Worm (Caenorhabditis elegans) whole organism, L4 larva: ENCODE data around the gene npp-10.
A peak's percentile ranks its signal among the peaks of the same experiment; 100 is the strongest.

ENCODE experiments used
- F26F4.8 ChIP-seq: fragments of 200-800 bp; sonication (Bioruptor generic); conservative IDR thresholded peaks from 2 replicates; pipeline ENCODE4 v1.3.6; 2022; ENCODE audit warnings: missing genetic modification characterization, missing compliant biosample characterization
- F44E2.7 ChIP-seq: fragments of 200-800 bp; sonication (Bioruptor generic); IDR thresholded peaks from 2 replicates; pipeline ENCODE4 v2.1.2; 2022; ENCODE audit warnings: missing genetic modification characterization, missing compliant biosample characterization
- T20F7.1 ChIP-seq: fragments of 200-800 bp; sonication (Bioruptor generic); optimal IDR thresholded peaks from 2 replicates; lab custom pipeline; 2018; ENCODE audit warnings: mild to moderate bottlenecking, missing genetic modification characterization, missing compliant biosample characterization
- T26A8.4 ChIP-seq: fragments of 200-800 bp; sonication (Bioruptor generic); IDR thresholded peaks from 2 replicates; pipeline ENCODE4 v1.3.6; 2022; ENCODE audit warnings: missing genetic modification characterization, missing compliant biosample characterization
- Y105C5A.15 ChIP-seq: fragments of 200-800 bp; sonication (Bioruptor generic); IDR thresholded peaks from 2 replicates; pipeline ENCODE4 v1.3.6; 2022; ENCODE audit warnings: missing genetic modification characterization, missing compliant biosample characterization
- Y5F2A.4 ChIP-seq: fragments of 200-800 bp; sonication (Bioruptor generic); optimal IDR thresholded peaks from 2 replicates; lab custom pipeline; 2018; ENCODE audit warnings: mild to moderate bottlenecking, missing genetic modification characterization, missing compliant biosample characterization
- ZK337.2 ChIP-seq: fragments of 200-800 bp; sonication (Bioruptor generic); IDR thresholded peaks from 2 replicates; pipeline ENCODE4 v1.3.6; 2022; ENCODE audit warnings: missing genetic modification reagents, missing genetic modification characterization, missing compliant biosample characterization
- ZK546.5 ChIP-seq, 2 experiments: sonication (generic microtip); optimal IDR thresholded peaks; 2 replicates each; lab custom pipeline; 2017; ENCODE audit warnings: missing biosample characterization in 2 of 2, missing genetic modification characterization in 2 of 2
- attf-4 ChIP-seq: sonication (generic microtip); optimal IDR thresholded peaks from 3 replicates; lab custom pipeline; 2017; ENCODE audit warnings: missing biosample characterization, missing genetic modification characterization
- ceh-20 ChIP-seq: fragments of 200-800 bp; sonication (Bioruptor generic); IDR thresholded peaks from 2 replicates; pipeline ENCODE4 v1.3.6; 2022; ENCODE audit warnings: missing genetic modification reagents, missing genetic modification characterization, missing compliant biosample characterization
- ces-1 ChIP-seq: fragments of 150-350 bp; sonication (generic microtip); optimal IDR thresholded peaks from 4 replicates; lab custom pipeline; 2014; ENCODE audit warnings: missing biosample characterization, missing genetic modification reagents, missing genetic modification characterization
- ctbp-1 ChIP-seq: fragments of 200-800 bp; sonication (Bioruptor generic); IDR thresholded peaks from 2 replicates; pipeline ENCODE4 v1.3.6; 2022; ENCODE audit warnings: missing genetic modification reagents, missing genetic modification characterization, missing compliant biosample characterization
- daf-19 ChIP-seq: fragments of 200-800 bp; sonication (Bioruptor generic); conservative IDR thresholded peaks from 2 replicates; pipeline ENCODE4 v1.3.6; 2022; ENCODE audit warnings: missing genetic modification characterization, missing compliant biosample characterization
- daf-8 ChIP-seq: fragments of 200-800 bp; sonication (Bioruptor generic); IDR thresholded peaks from 2 replicates; pipeline ENCODE4 v1.3.6; 2022; ENCODE audit warnings: missing genetic modification characterization, missing compliant biosample characterization
- dmd-6 ChIP-seq: fragments of 200-800 bp; sonication (Bioruptor generic); IDR thresholded peaks from 2 replicates; pipeline ENCODE4 v1.3.6; 2022; ENCODE audit warnings: missing genetic modification reagents, missing genetic modification characterization, missing compliant biosample characterization
- dmd-9 ChIP-seq: fragments of 200-800 bp; sonication (Bioruptor generic); IDR thresholded peaks from 2 replicates; pipeline ENCODE4 v1.3.6; 2022; ENCODE audit warnings: missing genetic modification reagents, missing genetic modification characterization, missing compliant biosample characterization
- dpl-1 ChIP-seq: fragments of 150-350 bp; optimal IDR thresholded peaks from 2 replicates; lab custom pipeline; 2014; ENCODE audit warnings: missing biosample characterization, missing genetic modification reagents, missing genetic modification characterization
- dve-1 ChIP-seq: sonication (generic microtip); optimal IDR thresholded peaks from 2 replicates; lab custom pipeline; 2017; ENCODE audit warnings: antibody characterized with exemption, mild to moderate bottlenecking, missing genetic modification characterization, missing compliant biosample characterization; ENCODE audit not compliant: insufficient read depth
- egl-27 ChIP-seq: sonication (generic microtip); optimal IDR thresholded peaks from 3 replicates; lab custom pipeline; 2017; ENCODE audit warnings: missing biosample characterization, missing genetic modification reagents, missing genetic modification characterization
- gei-8 ChIP-seq: fragments of 200-800 bp; sonication (Bioruptor generic); optimal IDR thresholded peaks from 2 replicates; lab custom pipeline; 2018; ENCODE audit warnings: mild to moderate bottlenecking, missing genetic modification characterization, missing compliant biosample characterization
- lim-7 ChIP-seq: fragments of 200-800 bp; sonication (Bioruptor generic); IDR thresholded peaks from 2 replicates; pipeline ENCODE4 v1.3.6; 2022; ENCODE audit warnings: missing genetic modification characterization, missing compliant biosample characterization
- lin-1 ChIP-seq: fragments of 200-800 bp; sonication (Bioruptor generic); IDR thresholded peaks from 2 replicates; pipeline ENCODE4 v1.3.6; 2022; ENCODE audit warnings: missing genetic modification reagents, missing genetic modification characterization, missing compliant biosample characterization
- lin-13 ChIP-seq: fragments of 150-350 bp; optimal IDR thresholded peaks from 2 replicates; lab custom pipeline; 2014; ENCODE audit warnings: missing biosample characterization, missing genetic modification reagents, missing genetic modification characterization
- lin-15B ChIP-seq: fragments of 150-350 bp; sonication (generic microtip); optimal IDR thresholded peaks from 3 replicates; lab custom pipeline; 2014; ENCODE audit warnings: missing biosample characterization, missing genetic modification characterization
- lin-29 ChIP-seq: fragments of 200-800 bp; sonication (Bioruptor generic); IDR thresholded peaks from 2 replicates; pipeline ENCODE4 v1.3.6; 2022; ENCODE audit warnings: missing genetic modification reagents, missing genetic modification characterization, missing compliant biosample characterization
- lin-38 ChIP-seq: fragments of 200-800 bp; sonication (Bioruptor generic); IDR thresholded peaks from 2 replicates; pipeline ENCODE4 v1.3.6; 2022; ENCODE audit warnings: missing genetic modification reagents, missing genetic modification characterization, missing compliant biosample characterization
- lin-39 ChIP-seq: fragments of 150-350 bp; optimal IDR thresholded peaks from 2 replicates; lab custom pipeline; 2014; ENCODE audit warnings: missing biosample characterization, missing genetic modification reagents, missing genetic modification characterization
- madf-5 ChIP-seq, 2 experiments: fragments of 200-800 bp; sonication (Bioruptor generic); IDR thresholded peaks; 2 replicates each; pipeline ENCODE4 v1.3.6; 2022; ENCODE audit warnings: missing compliant biosample characterization in 2 of 2, missing genetic modification characterization in 2 of 2
- mdt-29 ChIP-seq: fragments of 200-800 bp; sonication (Bioruptor generic); IDR thresholded peaks from 2 replicates; pipeline ENCODE4 v1.3.6; 2022; ENCODE audit warnings: missing genetic modification reagents, missing genetic modification characterization, missing compliant biosample characterization
- mes-2 ChIP-seq: sonication (generic microtip); optimal IDR thresholded peaks from 2 replicates; lab custom pipeline; 2016; ENCODE audit warnings: missing genotype, mild to moderate bottlenecking, missing genetic modification characterization, missing compliant biosample characterization; ENCODE audit not compliant: poor library complexity, severe bottlenecking
- mxl-2 ChIP-seq: fragments of 200-800 bp; sonication (Bioruptor generic); conservative IDR thresholded peaks from 2 replicates; pipeline ENCODE4 v1.3.6; 2022; ENCODE audit warnings: missing genetic modification reagents, missing genetic modification characterization, missing compliant biosample characterization
- mxl-3 ChIP-seq: fragments of 200-800 bp; sonication (Bioruptor generic); optimal IDR thresholded peaks from 2 replicates; lab custom pipeline; 2018; ENCODE audit warnings: mild to moderate bottlenecking, missing genetic modification characterization, missing compliant biosample characterization
- nhr-102 ChIP-seq: sonication (generic microtip); optimal IDR thresholded peaks from 2 replicates; lab custom pipeline; 2016; ENCODE audit warnings: mild to moderate bottlenecking, missing genetic modification characterization, moderate library complexity, missing compliant biosample characterization
- nhr-11 ChIP-seq: fragments of 150-350 bp; optimal IDR thresholded peaks from 2 replicates; lab custom pipeline; 2014; ENCODE audit warnings: missing biosample characterization, missing genetic modification characterization
- nhr-111 ChIP-seq: fragments of 200-800 bp; sonication (Bioruptor generic); optimal IDR thresholded peaks from 2 replicates; lab custom pipeline; 2018; ENCODE audit warnings: mild to moderate bottlenecking, missing genetic modification characterization, missing compliant biosample characterization
- nhr-41 ChIP-seq: fragments of 200-800 bp; sonication (Bioruptor generic); IDR thresholded peaks from 2 replicates; pipeline ENCODE4 v1.3.6; 2022; ENCODE audit warnings: missing genetic modification reagents, missing genetic modification characterization, missing compliant biosample characterization
- nhr-42 ChIP-seq: fragments of 200-800 bp; sonication (Bioruptor generic); IDR thresholded peaks from 2 replicates; pipeline ENCODE4 v1.3.6; 2022; ENCODE audit warnings: missing genetic modification characterization, missing compliant biosample characterization
- nhr-48 ChIP-seq: sonication (generic microtip); optimal IDR thresholded peaks from 2 replicates; lab custom pipeline; 2016; ENCODE audit warnings: mild to moderate bottlenecking, missing genetic modification characterization, missing compliant biosample characterization
- nhr-6 ChIP-seq: fragments of 150-350 bp; optimal IDR thresholded peaks from 2 replicates; lab custom pipeline; 2014; ENCODE audit warnings: missing biosample characterization, missing genetic modification characterization
- nhr-77 ChIP-seq: fragments of 150-350 bp; optimal IDR thresholded peaks from 2 replicates; lab custom pipeline; 2014; ENCODE audit warnings: missing biosample characterization, missing genetic modification characterization
- pha-4 ChIP-seq, 2 experiments: fragments of 150-350 bp in 1 of 2; fragments of 200-800 bp in 1 of 2; sonication (Bioruptor generic) in 1 of 2; IDR thresholded peaks in 1 of 2; optimal IDR thresholded peaks in 1 of 2; 2 replicates each; pipeline versions ENCODE4 v1.3.6 to Lab custom; 2014 to 2022; ENCODE audit warnings: missing genetic modification characterization in 2 of 2, missing genetic modification reagents in 2 of 2, missing biosample characterization in 1 of 2, missing compliant biosample characterization in 1 of 2
- pqm-1 ChIP-seq: sonication (generic microtip); optimal IDR thresholded peaks from 2 replicates; lab custom pipeline; 2017; ENCODE audit warnings: missing biosample characterization, missing genetic modification characterization
- saeg-2 ChIP-seq: fragments of 200-800 bp; sonication (Bioruptor generic); IDR thresholded peaks from 2 replicates; pipeline ENCODE4 v1.3.6; 2022; ENCODE audit warnings: missing genetic modification reagents, missing genetic modification characterization, missing compliant biosample characterization
- sdz-12 ChIP-seq: fragments of 200-800 bp; sonication (Bioruptor generic); optimal IDR thresholded peaks from 2 replicates; lab custom pipeline; 2018; ENCODE audit warnings: mild to moderate bottlenecking, missing genetic modification characterization, missing compliant biosample characterization
- snpc-4 ChIP-seq: fragments of 150-350 bp; optimal IDR thresholded peaks from 2 replicates; lab custom pipeline; 2014; ENCODE audit warnings: missing biosample characterization, missing genetic modification characterization
- spr-1 ChIP-seq: sonication (generic microtip); optimal IDR thresholded peaks from 2 replicates; lab custom pipeline; 2016; ENCODE audit warnings: mild to moderate bottlenecking, missing genetic modification characterization, missing compliant biosample characterization
- tra-1 ChIP-seq: fragments of 200-800 bp; sonication (Bioruptor generic); IDR thresholded peaks from 2 replicates; pipeline ENCODE4 v1.3.6; 2022; ENCODE audit warnings: missing genetic modification reagents, missing genetic modification characterization, missing compliant biosample characterization
- vab-7 ChIP-seq: fragments of 200-800 bp; sonication (Bioruptor generic); IDR thresholded peaks from 2 replicates; pipeline ENCODE4 v1.3.6; 2022; ENCODE audit warnings: missing genetic modification reagents, missing genetic modification characterization, missing compliant biosample characterization
- zag-1 ChIP-seq: fragments of 150-350 bp; optimal IDR thresholded peaks from 2 replicates; lab custom pipeline; 2014; ENCODE audit warnings: missing biosample characterization, missing genetic modification characterization
- zip-2 ChIP-seq: fragments of 150-350 bp; optimal IDR thresholded peaks from 2 replicates; lab custom pipeline; 2014; ENCODE audit warnings: missing biosample characterization, missing genetic modification characterization

The npp-10 gene

DNA sequence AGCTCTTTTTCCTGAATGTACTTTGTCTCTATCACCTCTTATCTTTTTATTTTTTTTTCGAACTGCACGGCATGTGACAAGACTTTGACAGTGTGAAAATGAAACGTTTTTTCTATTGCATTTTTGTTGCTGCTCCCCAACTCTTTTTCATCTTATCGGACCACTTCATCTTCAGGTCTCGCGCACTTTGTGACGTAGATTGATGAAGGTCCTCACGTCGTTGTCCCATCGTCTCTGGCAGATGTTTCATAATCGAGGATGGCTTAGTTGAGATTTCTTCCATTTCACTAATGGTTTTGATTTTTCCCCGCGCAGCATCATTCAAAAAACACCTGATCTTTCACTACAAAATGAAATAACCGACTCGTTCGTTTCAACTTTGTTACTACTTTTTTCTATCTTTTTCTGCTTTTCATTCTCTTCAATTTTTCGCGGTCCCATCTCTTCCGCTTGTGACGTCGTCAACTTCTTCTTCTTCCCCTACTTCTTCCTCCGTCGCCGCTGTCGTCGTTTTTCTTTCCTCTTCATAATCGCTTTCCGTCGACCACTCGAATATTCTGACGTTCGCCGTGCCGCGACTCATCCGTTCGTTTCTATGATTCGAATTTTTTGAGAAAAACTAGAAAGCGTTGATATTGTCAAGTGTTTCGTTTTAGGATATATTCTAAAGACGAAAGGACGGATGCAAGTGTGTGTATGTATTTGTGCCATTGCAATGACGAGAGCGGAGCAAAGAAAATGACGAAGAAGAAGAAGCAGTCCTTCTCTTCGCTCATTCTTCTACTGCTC lies 28.0 kb downstream of the npp-10 start, which contains the start of gene T04C9.2 (continued):
- TF ChIP-seq lin-29 (GFP tag; lab: Robert Waterston, UW), result no peak
- TF ChIP-seq pha-4 (GFP tag; IDR thresholded peaks at IDR 0.05; lab: Robert Waterston, UW), result no peak
- TF ChIP-seq pha-4 (tag; optimal IDR thresholded peaks at IDR 0.05; lab: Kevin White, UChicago), result no peak
- TF ChIP-seq F44E2.7 (GFP tag; lab: Robert Waterston, UW), result no peak
- no peak for TF ChIP-seq dmd-9 (GFP tag; lab: Robert Waterston, UW)
- TF ChIP-seq nhr-48 (tag; lab: Kevin White, UChicago), result no peak
- TF ChIP-seq nhr-77 (tag; lab: Kevin White, UChicago), result no peak
- no peak for TF ChIP-seq ZK546.5 (tag; optimal IDR thresholded peaks at IDR 0.05; lab: Kevin White, UChicago)
- TF ChIP-seq mxl-3 (GFP tag; lab: Kevin White, UChicago), result no peak
- no peak for TF ChIP-seq ZK337.2 (GFP tag; lab: Robert Waterston, UW)
- TF ChIP-seq ceh-20 (GFP tag; lab: Robert Waterston, UW), result peak; percentile 57; the same call in 1 of the 2 replicates
- no peak for TF ChIP-seq nhr-102
- TF ChIP-seq zip-2, result no peak
- TF ChIP-seq pqm-1 (tag; lab: Kevin White, UChicago), result no peak
- TF ChIP-seq nhr-6, result no peak
- no peak for TF ChIP-seq lin-38
- no peak for TF ChIP-seq attf-4
- TF ChIP-seq daf-8 (GFP tag; lab: Robert Waterston, UW), result no peak
- no peak for TF ChIP-seq nhr-41 (GFP tag; lab: Robert Waterston, UW)
- TF ChIP-seq lin-13 (GFP tag; lab: Kevin White, UChicago), result no peak
- no peak for TF ChIP-seq sdz-12 (GFP tag; lab: Kevin White, UChicago)
- no peak for TF ChIP-seq Y5F2A.4
- TF ChIP-seq F26F4.8, result no peak
- no peak for TF ChIP-seq lim-7 (GFP tag; lab: Robert Waterston, UW)
- TF ChIP-seq egl-27 (tag; lab: Kevin White, UChicago), result no peak
- no peak for TF ChIP-seq daf-19
- TF ChIP-seq dve-1 (tag; lab: Kevin White, UChicago), result peak; percentile 50
- TF ChIP-seq nhr-11, result no peak
- TF ChIP-seq ctbp-1 (GFP tag; lab: Robert Waterston, UW), result 0 out of 2 replicates have a peak, but pooled peaks have one; percentile 45
- no peak for TF ChIP-seq vab-7
- no peak for TF ChIP-seq T20F7.1 (GFP tag; lab: Kevin White, UChicago)
- TF ChIP-seq mxl-2, result no peak
- TF ChIP-seq T26A8.4 (GFP tag; lab: Robert Waterston, UW), result no peak
- no peak for TF ChIP-seq spr-1 (tag; lab: Kevin White, UChicago)
- no peak for TF ChIP-seq tra-1 (GFP tag; lab: Robert Waterston, UW)
- no peak for TF ChIP-seq lin-1 (GFP tag; lab: Robert Waterston, UW)
- no peak for TF ChIP-seq lin-39
- TF ChIP-seq ces-1, result no peak
- no peak for TF ChIP-seq dpl-1 (GFP tag; lab: Kevin White, UChicago)
- no peak for TF ChIP-seq snpc-4 (tag; lab: Kevin White, UChicago)
- TF ChIP-seq nhr-42 (GFP tag; lab: Robert Waterston, UW), result no peak
- no peak for TF ChIP-seq nhr-111 (GFP tag; lab: Kevin White, UChicago)
- no peak for TF ChIP-seq mdt-29 (GFP tag; lab: Robert Waterston, UW)
- TF ChIP-seq mes-2 (tag; lab: Kevin White, UChicago), result no peak
- TF ChIP-seq lin-15B (tag; lab: Kevin White, UChicago), result no peak
- TF ChIP-seq zag-1 (tag; lab: Kevin White, UChicago), result no peak
- TF ChIP-seq madf-5 (GFP tag; IDR thresholded peaks at IDR 0.05; lab: Robert Waterston, UW), result no peak
- no peak for TF ChIP-seq Y105C5A.15 (GFP tag; lab: Robert Waterston, UW)
- peak; percentile 51; the same call in 1 of the 2 replicates for TF ChIP-seq dmd-6 (GFP tag; lab: Robert Waterston, UW)
- TF ChIP-seq saeg-2 (GFP tag; lab: Robert Waterston, UW), result no peak
- TF ChIP-seq gei-8 (GFP tag; lab: Kevin White, UChicago), result no peak
